Worm (Caenorhabditis elegans) whole organism, L1 larva: ENCODE data around the gene mpdu-1.

Experiments
- ama-1 ChIP-seq: fragments of 150-350 bp; optimal IDR thresholded peaks from 2 replicates; lab custom pipeline; 2014
- ets-5 ChIP-seq: fragments of 200-800 bp; sonication (Bioruptor generic); IDR thresholded peaks from 2 replicates; pipeline ENCODE4 v1.3.6; 2022; ENCODE audit warnings: missing genetic modification characterization, missing compliant biosample characterization

- TF ChIP-seq ama-1 (lab: Kevin White, UChicago) (no peak), ets-5 (GFP tag; lab: Robert Waterston, UW) (no peak)
Observed at ce11 chrV:8384809-8385208, 25.8 kb upstream of the mpdu-1 start.
